Worm (Caenorhabditis elegans): ENCODE data around the gene K07E3.9.

ce11 chrX:8069293-8069692 is 38.7 kb upstream of the K07E3.9 start, which contains the start of gene C18A11.1:
- no peak for TF ChIP-seq elt-3 (tag; optimal IDR thresholded peaks at IDR 0.05)
- no peak for TF ChIP-seq blmp-1 (tag; optimal IDR thresholded peaks at IDR 0.05)
- no peak for TF ChIP-seq mep-1 (tag; optimal IDR thresholded peaks at IDR 0.05)
- TF ChIP-seq unc-39 (tag; optimal IDR thresholded peaks at IDR 0.05), result no peak
- TF ChIP-seq nhr-28 (tag; optimal IDR thresholded peaks at IDR 0.05), result no peak
- no peak for TF ChIP-seq snpc-4 (tag; optimal IDR thresholded peaks at IDR 0.05)
- no peak for TF ChIP-seq flh-1 (GFP tag; optimal IDR thresholded peaks at IDR 0.05)
- no peak for TF ChIP-seq unc-62 (GFP tag; optimal IDR thresholded peaks at IDR 0.05)
